Fruit fly (Drosophila melanogaster) whole organism, prepupa: Measurements from ENCODE around the gene CG10154.

ENCODE experiments used
- Blimp-1 ChIP-seq: fragments of 200-800 bp; sonication (Bioruptor generic); optimal IDR thresholded peaks from 3 replicates; lab custom pipeline; 2017; ENCODE audit warnings: missing biosample characterization, missing genetic modification characterization, mild to moderate bottlenecking, moderate library complexity, missing genetic modification reagents
- CG10631 ChIP-seq: fragments of 200-800 bp; sonication (Bioruptor generic); optimal IDR thresholded peaks from 2 replicates; lab custom pipeline; 2016; ENCODE audit warnings: missing biosample characterization, missing genetic modification characterization
- CG10669 ChIP-seq: fragments of 200-800 bp; sonication (Bioruptor generic); optimal IDR thresholded peaks from 3 replicates; lab custom pipeline; 2018; ENCODE audit warnings: missing biosample characterization, mild to moderate bottlenecking, missing genetic modification characterization, moderate library complexity
- CG11294 ChIP-seq: fragments of 200-800 bp; sonication (Bioruptor generic); IDR thresholded peaks from 2 replicates; pipeline ENCODE4 v1.3.6; 2022; ENCODE audit warnings: missing biosample characterization, missing genetic modification characterization
- CG11902 ChIP-seq: fragments of 200-800 bp; sonication (Bioruptor generic); optimal IDR thresholded peaks from 3 replicates; lab custom pipeline; 2016; ENCODE audit warnings: missing biosample characterization, missing genetic modification characterization
- CG15336 ChIP-seq: fragments of 200-800 bp; sonication (Bioruptor generic); IDR thresholded peaks from 2 replicates; pipeline ENCODE4 v1.3.6; 2022; ENCODE audit warnings: missing biosample characterization, missing genetic modification characterization
- CG1621 ChIP-seq: fragments of 200-800 bp; sonication (Bioruptor generic); optimal IDR thresholded peaks from 3 replicates; lab custom pipeline; 2018; ENCODE audit warnings: missing biosample characterization, mild to moderate bottlenecking, missing genetic modification characterization
- CG16779 ChIP-seq: fragments of 200-800 bp; sonication (Bioruptor generic); optimal IDR thresholded peaks from 3 replicates; lab custom pipeline; 2017; ENCODE audit warnings: missing biosample characterization, mild to moderate bottlenecking, missing genetic modification characterization
- CG3032 ChIP-seq: fragments of 200-800 bp; optimal IDR thresholded peaks from 2 replicates; lab custom pipeline; 2019; ENCODE audit warnings: missing biosample characterization, mild to moderate bottlenecking, missing genetic modification characterization, moderate library complexity
- CG31627 ChIP-seq: fragments of 200-800 bp; sonication (Bioruptor generic); optimal IDR thresholded peaks from 3 replicates; lab custom pipeline; 2016; ENCODE audit warnings: missing biosample characterization, missing genetic modification characterization
- CG32006 ChIP-seq: fragments of 200-800 bp; sonication (Bioruptor generic); optimal IDR thresholded peaks from 3 replicates; lab custom pipeline; 2017; ENCODE audit warnings: missing biosample characterization, mild to moderate bottlenecking, missing genetic modification characterization
- CG34406 ChIP-seq: fragments of 200-800 bp; sonication (Bioruptor generic); optimal IDR thresholded peaks from 3 replicates; lab custom pipeline; 2016; ENCODE audit warnings: missing biosample characterization, missing genetic modification characterization
- CG3919 ChIP-seq: fragments of 200-800 bp; sonication (Bioruptor generic); optimal IDR thresholded peaks from 3 replicates; lab custom pipeline; 2016; ENCODE audit warnings: missing biosample characterization, missing genetic modification characterization
- CG4318 ChIP-seq: fragments of 200-800 bp; sonication (Bioruptor generic); optimal IDR thresholded peaks from 3 replicates; lab custom pipeline; 2017; ENCODE audit warnings: missing biosample characterization, mild to moderate bottlenecking, missing genetic modification characterization
- CG6163 ChIP-seq: fragments of 200-800 bp; sonication (Bioruptor generic); IDR thresholded peaks from 3 replicates; pipeline ENCODE4 v1.3.6; 2022; ENCODE audit warnings: missing biosample characterization, missing genetic modification characterization
- CG6276 ChIP-seq: fragments of 200-800 bp; sonication (Bioruptor generic); optimal IDR thresholded peaks from 2 replicates; lab custom pipeline; 2017; ENCODE audit warnings: missing biosample characterization, mild to moderate bottlenecking, missing genetic modification characterization
- CG6792 ChIP-seq: fragments of 200-800 bp; sonication (Bioruptor generic); optimal IDR thresholded peaks from 3 replicates; lab custom pipeline; 2016; ENCODE audit warnings: missing biosample characterization, missing genetic modification characterization
- CG6808 ChIP-seq: fragments of 200-800 bp; sonication (Bioruptor generic); optimal IDR thresholded peaks from 3 replicates; lab custom pipeline; 2017; ENCODE audit warnings: missing biosample characterization, missing genetic modification characterization, mild to moderate bottlenecking, moderate library complexity, missing genetic modification reagents
- CG7368 ChIP-seq: fragments of 200-800 bp; sonication (Bioruptor generic); optimal IDR thresholded peaks from 3 replicates; lab custom pipeline; 2016; ENCODE audit warnings: missing biosample characterization, missing genetic modification characterization
- CG8119 ChIP-seq: fragments of 200-800 bp; sonication (Bioruptor generic); IDR thresholded peaks from 3 replicates; pipeline ENCODE4 v1.3.6; 2022; ENCODE audit warnings: missing biosample characterization, missing genetic modification characterization
- CG8319 ChIP-seq: fragments of 200-800 bp; sonication (Bioruptor generic); optimal IDR thresholded peaks from 3 replicates; lab custom pipeline; 2016; ENCODE audit warnings: missing biosample characterization, missing genetic modification characterization
- CG8632 ChIP-seq: fragments of 200-800 bp; sonication (Bioruptor generic); optimal IDR thresholded peaks from 3 replicates; lab custom pipeline; 2016; ENCODE audit warnings: missing biosample characterization, missing genetic modification characterization
- CG9139 ChIP-seq: fragments of 200-800 bp; sonication (Bioruptor generic); optimal IDR thresholded peaks from 3 replicates; lab custom pipeline; 2017; ENCODE audit warnings: missing biosample characterization, mild to moderate bottlenecking, missing genetic modification characterization
- Eip75B ChIP-seq: fragments of 200-800 bp; sonication (Bioruptor generic); optimal IDR thresholded peaks from 3 replicates; lab custom pipeline; 2016; ENCODE audit warnings: missing biosample characterization, missing genetic modification characterization
- Eip78C ChIP-seq: fragments of 200-800 bp; sonication (Bioruptor generic); peaks from one replicate; lab custom pipeline; 2016; ENCODE audit warnings: missing biosample characterization, missing genetic modification characterization
- Ets21C ChIP-seq: fragments of 200-800 bp; sonication (Bioruptor generic); optimal IDR thresholded peaks from 3 replicates; lab custom pipeline; 2016; ENCODE audit warnings: missing biosample characterization, missing genetic modification characterization
- Gug ChIP-seq: fragments of 200-800 bp; sonication (Bioruptor generic); IDR thresholded peaks from 2 replicates; pipeline ENCODE4 v1.3.6; 2022; ENCODE audit warnings: missing biosample characterization, missing genetic modification characterization
- Hr38 ChIP-seq: sonication (Bioruptor generic); optimal IDR thresholded peaks from 2 replicates; lab custom pipeline; 2016; ENCODE audit warnings: missing biosample characterization, missing genetic modification characterization
- Hr39 ChIP-seq: fragments of 200-800 bp; sonication (Bioruptor generic); optimal IDR thresholded peaks from 2 replicates; lab custom pipeline; 2016; ENCODE audit warnings: missing biosample characterization, missing genetic modification characterization
- Hr4 ChIP-seq: fragments of 200-800 bp; sonication (Bioruptor generic); optimal IDR thresholded peaks from 3 replicates; lab custom pipeline; 2016; ENCODE audit warnings: missing biosample characterization, missing genetic modification characterization
- Lpt ChIP-seq: fragments of 200-800 bp; sonication (Bioruptor generic); optimal IDR thresholded peaks from 3 replicates; lab custom pipeline; 2016; ENCODE audit warnings: missing biosample characterization, missing genetic modification characterization
- Met ChIP-seq: fragments of 200-800 bp; sonication (Bioruptor generic); optimal IDR thresholded peaks from 3 replicates; lab custom pipeline; 2016; ENCODE audit warnings: missing biosample characterization, missing genetic modification characterization
- OdsH ChIP-seq: fragments of 200-800 bp; sonication (Bioruptor generic); optimal IDR thresholded peaks from 3 replicates; lab custom pipeline; 2016; ENCODE audit warnings: missing biosample characterization, missing genetic modification characterization
- Smox ChIP-seq: fragments of 200-800 bp; sonication (Bioruptor generic); optimal IDR thresholded peaks from 3 replicates; lab custom pipeline; 2016; ENCODE audit warnings: missing biosample characterization, missing genetic modification characterization
- Sox14 ChIP-seq: fragments of 200-800 bp; sonication (Bioruptor generic); optimal IDR thresholded peaks from 3 replicates; lab custom pipeline; 2016; ENCODE audit warnings: missing biosample characterization, missing genetic modification characterization
- Sox15 ChIP-seq: fragments of 200-800 bp; sonication (Bioruptor generic); optimal IDR thresholded peaks from 3 replicates; lab custom pipeline; 2016; ENCODE audit warnings: missing biosample characterization, missing genetic modification characterization
- achi ChIP-seq: fragments of 200-800 bp; sonication (Bioruptor generic); optimal IDR thresholded peaks from 3 replicates; lab custom pipeline; 2016; ENCODE audit warnings: missing biosample characterization, missing genetic modification characterization
- acj6 ChIP-seq: fragments of 200-800 bp; sonication (Bioruptor generic); optimal IDR thresholded peaks from 3 replicates; lab custom pipeline; 2016; ENCODE audit warnings: missing biosample characterization, missing genetic modification characterization
- cyc ChIP-seq: fragments of 200-800 bp; sonication (Bioruptor generic); optimal IDR thresholded peaks from 3 replicates; lab custom pipeline; 2016; ENCODE audit warnings: missing biosample characterization, missing genetic modification characterization
- dac ChIP-seq: fragments of 200-800 bp; sonication (Bioruptor generic); optimal IDR thresholded peaks from 2 replicates; lab custom pipeline; 2017; ENCODE audit warnings: missing biosample characterization, mild to moderate bottlenecking, missing genetic modification characterization
- dsx ChIP-seq: fragments of 200-800 bp; optimal IDR thresholded peaks from 3 replicates; lab custom pipeline; 2019; ENCODE audit warnings: missing biosample characterization, mild to moderate bottlenecking, missing genetic modification characterization, moderate library complexity; ENCODE audit not compliant: poor library complexity, severe bottlenecking
- eg ChIP-seq: fragments of 200-800 bp; sonication (Bioruptor generic); IDR thresholded peaks from 3 replicates; pipeline ENCODE4 v1.3.6; 2022; ENCODE audit warnings: missing biosample characterization, missing genetic modification characterization
- esn ChIP-seq: fragments of 200-800 bp; sonication (Bioruptor generic); optimal IDR thresholded peaks from 2 replicates; lab custom pipeline; 2016; ENCODE audit warnings: missing biosample characterization, mild to moderate bottlenecking, missing genetic modification characterization, moderate library complexity
- fd59A ChIP-seq: fragments of 200-800 bp; sonication (Bioruptor generic); optimal IDR thresholded peaks from 2 replicates; lab custom pipeline; 2017; ENCODE audit warnings: missing biosample characterization, mild to moderate bottlenecking, missing genetic modification characterization, missing genetic modification reagents
- fd85E ChIP-seq: fragments of 200-800 bp; sonication (Bioruptor generic); optimal IDR thresholded peaks from 3 replicates; lab custom pipeline; 2016; ENCODE audit warnings: missing biosample characterization, missing genetic modification characterization
- fkh ChIP-seq: fragments of 200-800 bp; sonication (Bioruptor generic); optimal IDR thresholded peaks from 3 replicates; lab custom pipeline; 2017; ENCODE audit warnings: missing biosample characterization, mild to moderate bottlenecking, missing genetic modification characterization, moderate library complexity
- net ChIP-seq: fragments of 200-800 bp; sonication (Bioruptor generic); optimal IDR thresholded peaks from 3 replicates; lab custom pipeline; 2016; ENCODE audit warnings: missing biosample characterization, missing genetic modification characterization
- salr ChIP-seq, 2 experiments: fragments of 200-800 bp; sonication (Bioruptor generic); optimal IDR thresholded peaks; 3 replicates each; lab custom pipeline; 2016 to 2018; ENCODE audit warnings: missing biosample characterization in 2 of 2, missing genetic modification characterization in 2 of 2, mild to moderate bottlenecking in 1 of 2
- spab ChIP-seq: fragments of 200-800 bp; sonication (Bioruptor generic); optimal IDR thresholded peaks from 2 replicates; lab custom pipeline; 2017; ENCODE audit warnings: missing biosample characterization, mild to moderate bottlenecking, missing genetic modification characterization, missing genetic modification reagents
- ss ChIP-seq, 2 experiments: fragments of 200-800 bp; sonication (Bioruptor generic); optimal IDR thresholded peaks; 2 replicates in 1 of 2; 3 replicates in 1 of 2; lab custom pipeline; 2017 to 2018; ENCODE audit warnings: mild to moderate bottlenecking in 2 of 2, missing biosample characterization in 2 of 2, missing genetic modification characterization in 2 of 2, moderate library complexity in 1 of 2
- topi ChIP-seq: fragments of 200-800 bp; sonication (Bioruptor generic); optimal IDR thresholded peaks from 3 replicates; lab custom pipeline; 2016; ENCODE audit warnings: missing biosample characterization, missing genetic modification characterization

CG10154 gene

dm6 chr3L:13479609-13480240 lies 42.8 kb upstream of the CG10154 start:
- TF ChIP-seq CG31627 (GFP tag; lab: Kevin White, UChicago) (peak; percentile 65), CG6276 (GFP tag; lab: Kevin White, UChicago) (peak; percentile 68), CG7368 (GFP tag; lab: Kevin White, UChicago) (no peak), fd59A (GFP tag; lab: Kevin White, UChicago) (peak; percentile 8), CG15336 (GFP tag; lab: Robert Waterston, UW) (peak; percentile 49), fkh (GFP tag; lab: Kevin White, UChicago) (no peak), achi (GFP tag; lab: Kevin White, UChicago) (peak; percentile 41), eg (GFP tag; lab: Robert Waterston, UW) (peak; percentile 15; the same call in 1 of the 3 replicates), CG3032 (tag; lab: Kevin White, UChicago) (peak; percentile 25), CG6163 (GFP tag; lab: Robert Waterston, UW) (no peak), Hr4 (peak; percentile 65), cyc (peak; percentile 63), Blimp-1 (GFP tag; lab: Kevin White, UChicago) (no peak), CG32006 (GFP tag; lab: Kevin White, UChicago) (peak; percentile 65), CG4318 (GFP tag; lab: Kevin White, UChicago) (peak; percentile 50), Sox15 (GFP tag; lab: Kevin White, UChicago) (peak; percentile 20), Hr38 (no peak), Eip75B (peak; percentile 49), CG1621 (tag; lab: Kevin White, UChicago) (no peak), net (GFP tag; lab: Kevin White, UChicago) (peak; percentile 47), CG10631 (GFP tag; lab: Kevin White, UChicago) (peak; percentile 54), fd85E (GFP tag; lab: Kevin White, UChicago) (peak; percentile 25), CG8119 (GFP tag; lab: Robert Waterston, UW) (peak; percentile 48; the same call in 1 of the 3 replicates), Smox (peak; percentile 30), topi (GFP tag; lab: Kevin White, UChicago) (peak; percentile 75), CG9139 (GFP tag; lab: Kevin White, UChicago) (no peak), Lpt (peak; percentile 40), CG3919 (GFP tag; lab: Kevin White, UChicago) (peak; percentile 56), acj6 (GFP tag; lab: Kevin White, UChicago) (peak; percentile 61), Ets21C (GFP tag; lab: Kevin White, UChicago) (peak; percentile 58), CG6792 (peak; percentile 33), CG8319 (GFP tag; lab: Kevin White, UChicago) (peak; percentile 27), CG10669 (GFP tag; lab: Kevin White, UChicago) (peak; percentile 56), CG16779 (tag; lab: Kevin White, UChicago) (peak; percentile 4), CG8632 (GFP tag; lab: Kevin White, UChicago) (peak; percentile 45), CG11294 (no peak; the same call in 1 of the 2 replicates), dsx (no peak), Sox14 (GFP tag; lab: Kevin White, UChicago) (peak; percentile 36), Hr39 (GFP tag; lab: Kevin White, UChicago) (peak; percentile 61), salr (GFP tag; optimal IDR thresholded peaks at IDR 0.05; lab: Kevin White, UChicago) (peak in 1 of 2 experiments; percentile 41), OdsH (peak; percentile 66), Met (GFP tag; lab: Kevin White, UChicago) (peak; percentile 46), Eip78C (GFP tag; lab: Kevin White, UChicago) (peak; percentile 87), CG34406 (peak; percentile 50), CG11902 (peak; percentile 9), ss (GFP tag; optimal IDR thresholded peaks at IDR 0.05; lab: Kevin White, UChicago) (peak; percentile 15 to 62), Gug (GFP tag; lab: Robert Waterston, UW) (peak; percentile 26; the same call in 1 of the 2 replicates), spab (peak; percentile 15), dac (no peak), esn (peak; percentile 78), CG6808 (GFP tag; lab: Kevin White, UChicago) (peak; percentile 53)
